Fruit fly (Drosophila melanogaster) whole organism, pupa: ENCODE results near the gene CG10600.

Experiments used
- CG10348 ChIP-seq: fragments of 200-800 bp; sonication (Bioruptor generic); IDR thresholded peaks from 2 replicates; pipeline ENCODE4 v1.3.6; 2022; ENCODE audit warnings: missing biosample characterization, missing genetic modification characterization
- CG12605 ChIP-seq: fragments of 200-800 bp; sonication (Bioruptor generic); IDR thresholded peaks from 2 replicates; pipeline ENCODE4 v1.3.6; 2022; ENCODE audit warnings: missing biosample characterization, missing genetic modification characterization
- CG13204 ChIP-seq: fragments of 200-800 bp; sonication (Bioruptor generic); optimal IDR thresholded peaks from 2 replicates; lab custom pipeline; 2018; ENCODE audit warnings: missing biosample characterization, mild to moderate bottlenecking, missing genetic modification characterization, moderate library complexity
- CG14655 ChIP-seq: fragments of 200-800 bp; sonication (Bioruptor generic); optimal IDR thresholded peaks from 3 replicates; lab custom pipeline; 2017; ENCODE audit warnings: mild to moderate bottlenecking, missing biosample characterization, missing genetic modification reagents, missing genetic modification characterization
- CG15710 ChIP-seq: fragments of 200-800 bp; sonication (Bioruptor generic); optimal IDR thresholded peaks from 2 replicates; lab custom pipeline; 2018; ENCODE audit warnings: missing biosample characterization, mild to moderate bottlenecking, missing genetic modification characterization, moderate library complexity
- CG17806 ChIP-seq: fragments of 200-800 bp; sonication (Bioruptor generic); optimal IDR thresholded peaks from 2 replicates; lab custom pipeline; 2018; ENCODE audit warnings: missing biosample characterization, mild to moderate bottlenecking, missing genetic modification characterization, moderate library complexity
- CG32121 ChIP-seq: fragments of 200-800 bp; sonication (Bioruptor generic); IDR thresholded peaks from 2 replicates; pipeline ENCODE4 v1.3.6; 2022; ENCODE audit warnings: missing biosample characterization, missing genetic modification characterization
- CG34367 ChIP-seq: fragments of 200-800 bp; sonication (Bioruptor generic); optimal IDR thresholded peaks from 2 replicates; lab custom pipeline; 2018; ENCODE audit warnings: missing biosample characterization, mild to moderate bottlenecking, missing genetic modification characterization
- CG4496 ChIP-seq: fragments of 200-800 bp; sonication (Bioruptor generic); IDR thresholded peaks from 3 replicates; pipeline ENCODE4 v1.3.6; 2022; ENCODE audit warnings: missing biosample characterization, missing genetic modification characterization
- CG8159 ChIP-seq: fragments of 200-800 bp; sonication (Bioruptor generic); optimal IDR thresholded peaks from 3 replicates; lab custom pipeline; 2018; ENCODE audit warnings: missing biosample characterization, mild to moderate bottlenecking, missing genetic modification characterization, moderate library complexity
- CG8301 ChIP-seq: fragments of 200-800 bp; sonication (Bioruptor generic); optimal IDR thresholded peaks from 2 replicates; lab custom pipeline; 2018; ENCODE audit warnings: missing biosample characterization, mild to moderate bottlenecking, missing genetic modification characterization
- CG9948 ChIP-seq: fragments of 200-800 bp; sonication (Bioruptor generic); optimal IDR thresholded peaks from 2 replicates; lab custom pipeline; 2018; ENCODE audit warnings: missing biosample characterization, mild to moderate bottlenecking, missing genetic modification characterization, moderate library complexity
- D1 ChIP-seq: fragments of 200-800 bp; sonication (Bioruptor generic); optimal IDR thresholded peaks from 2 replicates; lab custom pipeline; 2018; ENCODE audit warnings: missing biosample characterization, mild to moderate bottlenecking, missing genetic modification characterization, moderate library complexity
- EcR ChIP-seq: fragments of 200-800 bp; sonication (Bioruptor generic); optimal IDR thresholded peaks from 3 replicates; lab custom pipeline; 2019; ENCODE audit warnings: missing biosample characterization, missing genetic modification characterization, mild to moderate bottlenecking, moderate library complexity, missing genetic modification reagents
- Ets98B ChIP-seq: fragments of 200-800 bp; sonication (Bioruptor generic); IDR thresholded peaks from 2 replicates; pipeline ENCODE4 v1.3.6; 2022; ENCODE audit warnings: missing biosample characterization, missing genetic modification characterization
- Pif1A ChIP-seq: fragments of 200-800 bp; sonication (Bioruptor generic); optimal IDR thresholded peaks from 3 replicates; lab custom pipeline; 2016; ENCODE audit warnings: missing biosample characterization, missing genetic modification characterization
- Pif1B ChIP-seq: fragments of 200-800 bp; sonication (Bioruptor generic); optimal IDR thresholded peaks from 3 replicates; lab custom pipeline; 2016; ENCODE audit warnings: missing biosample characterization, missing genetic modification characterization
- Snoo ChIP-seq: fragments of 200-800 bp; sonication (Bioruptor generic); optimal IDR thresholded peaks from 3 replicates; lab custom pipeline; 2017; ENCODE audit warnings: missing biosample characterization, mild to moderate bottlenecking, missing genetic modification characterization, inconsistent platforms
- fd96Ca ChIP-seq: fragments of 200-800 bp; sonication (Bioruptor generic); IDR thresholded peaks from 3 replicates; pipeline ENCODE4 v1.3.6; 2022; ENCODE audit warnings: missing biosample characterization, missing genetic modification characterization
- gl ChIP-seq: fragments of 200-800 bp; sonication (Bioruptor generic); optimal IDR thresholded peaks from 2 replicates; lab custom pipeline; 2018; ENCODE audit warnings: missing biosample characterization, mild to moderate bottlenecking, missing genetic modification characterization
- rn ChIP-seq: fragments of 200-800 bp; sonication (Bioruptor generic); IDR thresholded peaks from 2 replicates; pipeline ENCODE4 v1.3.6; 2022; ENCODE audit warnings: missing biosample characterization, missing genetic modification characterization

Gene CG10600

DNA sequence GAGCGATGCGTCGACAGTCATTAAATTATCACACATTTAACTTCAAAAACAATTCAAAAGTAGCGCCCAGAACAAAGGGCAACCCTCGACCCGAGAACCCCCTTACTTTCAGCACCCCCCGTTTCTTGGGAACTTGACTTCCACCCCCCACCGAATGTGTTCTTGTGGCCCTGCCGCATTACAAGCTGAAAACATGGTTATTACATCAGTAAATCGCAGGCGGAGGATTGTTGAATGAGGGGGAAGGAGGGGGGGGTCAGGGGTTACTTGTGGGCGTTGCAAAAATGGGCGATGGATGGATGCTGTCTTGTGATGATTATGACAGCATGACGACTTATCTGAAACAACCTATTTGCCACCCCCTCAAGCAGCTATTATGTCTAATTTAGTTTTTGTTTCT, 24.3 kb downstream of the CG10600 start:
- TF ChIP-seq CG15710 (tag; lab: Kevin White, UChicago) (no peak), CG14655 (no peak), Pif1A (GFP tag; lab: Kevin White, UChicago) (no peak), D1 (tag; lab: Kevin White, UChicago) (no peak), CG9948 (no peak), Ets98B (GFP tag; lab: Robert Waterston, UW) (no peak), CG32121 (GFP tag; lab: Robert Waterston, UW) (no peak), CG17806 (tag; lab: Kevin White, UChicago) (no peak), CG8301 (tag; lab: Kevin White, UChicago) (no peak), CG4496 (GFP tag; lab: Robert Waterston, UW) (no peak), CG12605 (no peak), Pif1B (no peak), CG34367 (tag; lab: Kevin White, UChicago) (no peak), CG8159 (tag; lab: Kevin White, UChicago) (no peak), CG13204 (GFP tag; lab: Kevin White, UChicago) (no peak), CG10348 (GFP tag; lab: Robert Waterston, UW) (no peak), Snoo (tag; lab: Kevin White, UChicago) (no peak), rn (no peak)

DNA sequence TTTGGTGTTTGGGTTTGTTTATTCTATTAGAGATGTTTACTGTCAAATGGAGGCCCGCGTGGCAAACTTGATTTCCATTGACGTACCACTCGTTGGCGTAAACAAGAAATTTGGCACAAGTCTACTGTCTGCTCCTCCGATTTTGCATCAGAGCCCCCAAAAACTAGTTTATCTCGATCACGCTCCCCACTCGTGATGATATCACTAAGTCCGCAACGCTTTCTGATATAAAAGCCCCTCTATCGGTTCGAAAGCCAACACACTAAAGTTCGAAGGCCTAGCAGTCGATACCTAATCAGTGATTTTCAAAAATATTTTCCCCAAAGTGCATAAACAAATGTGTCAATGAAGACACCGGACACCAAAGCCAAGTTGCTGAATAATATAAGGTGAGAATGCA, 26.7 kb downstream of the CG10600 start:
- TF ChIP-seq CG15710 (tag; lab: Kevin White, UChicago), result no peak
- no peak for TF ChIP-seq CG8159 (tag; lab: Kevin White, UChicago)
- no peak for TF ChIP-seq Snoo (tag; lab: Kevin White, UChicago)
- no peak for TF ChIP-seq rn
- no peak for TF ChIP-seq CG13204 (GFP tag; lab: Kevin White, UChicago)
- TF ChIP-seq gl (tag; lab: Kevin White, UChicago), result no peak
- TF ChIP-seq Ets98B (GFP tag; lab: Robert Waterston, UW), result no peak
- no peak for TF ChIP-seq CG8301 (tag; lab: Kevin White, UChicago)
- TF ChIP-seq CG32121 (GFP tag; lab: Robert Waterston, UW), result no peak
- TF ChIP-seq CG34367 (tag; lab: Kevin White, UChicago), result no peak
- no peak for TF ChIP-seq CG9948
- TF ChIP-seq CG12605, result no peak
- TF ChIP-seq Pif1B, result no peak
- TF ChIP-seq CG4496 (GFP tag; lab: Robert Waterston, UW), result no peak
- TF ChIP-seq fd96Ca (GFP tag; lab: Robert Waterston, UW), result no peak
- TF ChIP-seq CG10348 (GFP tag; lab: Robert Waterston, UW), result no peak

DNA sequence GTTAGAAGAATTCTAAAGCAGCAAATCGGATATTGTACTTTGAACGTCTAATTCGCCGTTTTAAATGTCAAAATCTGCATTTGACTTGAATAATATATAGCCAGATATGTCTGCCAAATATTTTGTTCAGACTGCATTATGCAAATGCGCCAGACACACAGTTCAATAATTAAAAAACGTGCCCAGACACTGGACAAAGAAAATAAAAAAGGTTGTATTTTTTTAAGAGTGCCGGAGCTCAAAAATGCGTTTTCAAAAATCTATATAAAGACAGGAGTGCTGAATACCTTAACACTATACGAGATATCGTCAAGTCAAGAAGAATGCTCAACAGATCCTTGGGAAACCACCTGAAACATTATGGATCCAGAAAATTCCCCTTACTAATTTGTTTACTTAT, 27.1 kb downstream of the CG10600 start, which contains the start of the genes CG17325 and CG42305:
Gene CG17325, plus strand, starts transcription at position 301 of the 400 bp plus-strand sequence.
Gene CG42305, plus strand, starts transcription at position 301 of the 400 bp plus-strand sequence.
- TF ChIP-seq CG34367 (tag; lab: Kevin White, UChicago) (no peak), rn (no peak), gl (tag; lab: Kevin White, UChicago) (no peak)
- TF ChIP-seq, all 21 proteins: peak for 0

DNA sequence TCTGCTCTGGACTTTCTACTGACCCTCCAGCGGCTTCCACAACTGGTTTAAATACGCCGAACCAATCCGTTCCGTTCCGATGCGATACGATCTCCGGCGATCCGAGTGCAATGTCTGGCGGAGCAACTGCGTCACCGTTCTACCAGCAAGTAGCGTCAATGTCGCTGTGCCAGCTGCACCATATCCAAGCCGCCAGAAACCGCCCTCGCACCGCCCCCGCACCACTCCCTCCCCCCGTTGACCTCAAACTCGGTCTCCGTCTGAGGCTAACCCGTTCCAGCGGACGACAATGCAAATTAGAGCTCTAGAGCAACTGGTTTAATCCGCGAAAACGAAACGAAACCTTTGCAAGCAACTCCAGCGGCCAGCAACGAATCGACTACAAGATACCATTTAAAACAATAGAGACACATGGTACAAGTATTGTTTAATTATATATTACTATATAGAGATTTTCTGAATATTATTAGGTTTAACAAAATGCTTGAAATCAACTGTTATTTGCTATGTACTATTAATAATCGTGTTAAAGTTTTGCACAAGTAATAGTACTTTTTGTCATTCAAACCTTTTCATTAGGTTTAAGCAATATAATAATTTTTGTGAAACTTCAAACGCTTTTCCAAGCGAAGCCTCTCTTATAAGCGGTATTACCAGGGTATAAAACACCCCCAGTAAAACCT, 28.4 kb downstream of the CG10600 start, which contains the start of the genes CG10570 and CG42502:
Gene CG10570, minus strand, starts transcription at position 293 of the 683 bp plus-strand sequence.
Gene CG42502, minus strand, starts transcription at position 293 of the 683 bp plus-strand sequence.
- TF ChIP-seq CG17806 (tag; lab: Kevin White, UChicago), result peak; percentile 8
- peak; percentile 64 for TF ChIP-seq CG8159 (tag; lab: Kevin White, UChicago)
- peak; percentile 52; the same call in 2 of the 3 replicates for TF ChIP-seq CG4496 (GFP tag; lab: Robert Waterston, UW)
- TF ChIP-seq Pif1B, result peak; percentile 2
- no peak; the same call in 2 of the 3 replicates for TF ChIP-seq fd96Ca (GFP tag; lab: Robert Waterston, UW)
- TF ChIP-seq CG15710 (tag; lab: Kevin White, UChicago), result peak; percentile 62
- TF ChIP-seq Pif1A (GFP tag; lab: Kevin White, UChicago), result no peak
- no peak for TF ChIP-seq Ets98B (GFP tag; lab: Robert Waterston, UW)
- TF ChIP-seq CG13204 (GFP tag; lab: Kevin White, UChicago), result peak; percentile 60
- TF ChIP-seq CG14655, result peak; percentile 3

DNA sequence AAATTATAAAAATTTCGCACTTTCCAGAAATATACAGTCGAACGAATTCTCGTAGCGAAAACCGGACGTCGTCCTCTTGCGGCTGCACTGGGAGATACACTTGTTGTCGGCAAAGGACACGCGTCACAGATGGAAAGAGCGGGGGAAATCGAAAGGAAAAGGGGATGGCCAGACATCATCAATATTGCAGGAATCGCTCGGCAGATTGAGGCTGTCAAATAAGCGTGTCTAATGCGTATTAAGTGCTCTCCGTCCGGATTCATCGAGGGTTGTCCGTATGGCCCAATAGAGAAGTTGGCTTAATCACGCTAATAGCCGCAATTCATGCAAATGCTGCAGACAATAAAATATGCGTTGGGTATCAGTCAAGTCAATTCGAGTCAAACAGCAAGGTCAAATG, 30.0 kb downstream of the CG10600 start:
- TF ChIP-seq Pif1A (GFP tag; lab: Kevin White, UChicago) (no peak), gl (tag; lab: Kevin White, UChicago) (no peak)

DNA sequence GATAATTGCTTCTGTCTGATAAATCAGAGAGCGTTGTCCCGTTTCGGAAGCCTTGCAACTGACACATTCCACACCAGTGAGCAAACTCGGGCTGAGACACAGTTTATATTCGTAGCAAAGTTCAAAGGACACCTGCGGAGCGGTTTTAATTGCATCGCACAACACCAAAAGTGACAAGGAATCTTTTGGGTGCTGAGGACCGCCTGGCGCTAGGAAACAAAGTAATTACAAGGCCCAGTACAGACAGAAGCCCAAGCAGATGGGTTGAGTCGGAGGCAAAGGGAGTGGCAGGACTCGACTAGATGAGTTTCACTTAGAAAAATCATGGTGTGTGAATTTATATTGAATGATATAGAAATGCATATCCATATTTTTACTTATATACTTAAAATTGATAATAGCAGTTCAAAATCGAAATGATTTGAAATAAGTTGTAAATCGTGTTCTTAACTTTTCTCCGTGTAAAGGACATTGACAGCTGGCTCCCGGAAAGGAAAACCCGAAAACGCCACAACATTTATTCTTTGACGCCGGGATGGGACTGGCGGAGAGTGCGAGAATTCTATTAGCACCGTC, 30.6 kb downstream of the CG10600 start:
- TF ChIP-seq CG15710 (tag; lab: Kevin White, UChicago) (no peak), EcR (GFP tag; lab: Kevin White, UChicago) (no peak)
